Worm (Caenorhabditis elegans): ENCODE measurements around the gene obr-3.

- no peak for TF ChIP-seq Y67H2A.10 (GFP tag; conservative IDR thresholded peaks at IDR 0.05)
- no peak for TF ChIP-seq ztf-6 (GFP tag; IDR thresholded peaks at IDR 0.05)
- no peak for TF ChIP-seq snpc-4 (GFP tag; optimal IDR thresholded peaks at IDR 0.05)
- TF ChIP-seq snpc-4 (tag; optimal IDR thresholded peaks at IDR 0.05) = no peak
These were observed 30.7 kb upstream of the obr-3 start for ce11 chrX:13840336-13840735.
